Worm (Caenorhabditis elegans) whole organism, young adult: ENCODE results near the gene atp-5.

ENCODE experiments used
- F37B4.10 ChIP-seq: fragments of 200-800 bp; sonication (Bioruptor generic); IDR thresholded peaks from 2 replicates; pipeline ENCODE4 v1.3.6; 2022; ENCODE audit warnings: missing genetic modification characterization, missing compliant biosample characterization
- Y79H2A.3 ChIP-seq: fragments of 200-800 bp; sonication (Bioruptor generic); conservative IDR thresholded peaks from 2 replicates; pipeline ENCODE4 v1.3.6; 2022; ENCODE audit warnings: missing genetic modification reagents, missing genetic modification characterization, missing compliant biosample characterization
- fkh-3 ChIP-seq: sonication (generic microtip); optimal IDR thresholded peaks from 2 replicates; lab custom pipeline; 2016; ENCODE audit warnings: mild to moderate bottlenecking, missing genetic modification characterization, missing compliant biosample characterization
- hsf-1 ChIP-seq: fragments of 200-800 bp; sonication (Bioruptor generic); IDR thresholded peaks from 2 replicates; pipeline ENCODE4 v1.3.6; 2022; ENCODE audit warnings: missing genetic modification reagents, missing genetic modification characterization, missing compliant biosample characterization
- nfya-1 ChIP-seq: sonication (generic microtip); optimal IDR thresholded peaks from 2 replicates; lab custom pipeline; 2017; ENCODE audit warnings: antibody characterized with exemption, missing compliant biosample characterization, missing genetic modification characterization, borderline replicate concordance; ENCODE audit not compliant: insufficient read depth

DNA sequence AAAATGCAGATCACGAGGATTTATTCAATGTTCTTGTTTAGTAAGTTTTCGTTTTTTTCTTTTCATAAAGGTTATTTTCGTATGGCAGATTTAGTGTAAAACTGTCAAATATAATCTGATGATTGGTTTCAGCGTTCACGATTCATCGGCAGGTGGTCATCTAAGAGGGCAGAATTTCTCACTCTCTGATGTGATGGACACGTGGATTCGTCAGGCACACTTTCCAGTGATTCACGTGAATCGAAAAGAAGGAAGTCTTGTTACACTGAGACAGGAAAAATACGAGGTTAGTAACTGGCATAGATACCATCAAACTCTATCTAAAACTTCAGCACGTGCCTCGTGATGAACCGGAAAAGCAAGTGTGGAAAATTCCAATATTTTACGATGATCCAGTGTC, 29.0 kb downstream of the atp-5 start:
- no peak for TF ChIP-seq fkh-3 (tag; lab: Kevin White, UChicago)
- no peak for TF ChIP-seq nfya-1
- no peak for TF ChIP-seq hsf-1 (GFP tag; lab: Robert Waterston, UW)
- no peak for TF ChIP-seq F37B4.10 (GFP tag; lab: Robert Waterston, UW)
- no peak for TF ChIP-seq Y79H2A.3
